Fruit fly (Drosophila melanogaster): Measurements from ENCODE around the gene CG31675.

DNA sequence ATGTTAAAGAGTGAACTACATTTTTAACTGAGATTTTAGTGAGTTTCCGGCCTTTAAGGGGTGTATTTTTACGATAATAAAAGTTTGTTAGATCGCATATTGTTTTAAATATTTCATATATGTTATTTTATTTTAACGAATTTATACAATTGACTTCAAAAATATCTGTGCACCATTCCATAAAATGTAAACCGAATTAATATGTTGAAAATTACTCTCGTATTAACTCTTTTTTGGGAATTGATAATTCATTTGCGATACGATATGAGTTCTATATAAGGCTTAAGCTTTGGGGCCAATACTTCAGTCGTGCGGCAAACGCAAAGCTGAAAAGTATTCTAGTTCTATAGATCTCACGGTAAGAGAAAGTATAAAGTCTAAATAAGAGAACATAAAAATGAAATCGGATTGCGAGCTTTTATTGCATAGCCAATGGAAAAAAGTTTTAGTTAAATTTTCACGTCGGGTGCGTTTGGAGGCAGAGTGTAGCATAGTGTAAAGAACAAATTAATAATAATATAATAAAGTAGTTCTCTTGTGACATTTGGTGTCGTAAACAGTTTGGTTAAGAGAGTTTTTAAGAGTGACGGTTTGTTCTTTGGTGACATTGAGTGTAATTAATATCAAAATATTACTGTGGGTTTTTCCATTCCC lies 43.3 kb upstream of the CG31675 start:
- TF ChIP-seq CG8478 (optimal IDR thresholded peaks at IDR 0.05) (no peak), CTCF (optimal IDR thresholded peaks at IDR 0.05) (no peak)

Measured in S2 (cell line).